Fruit fly (Drosophila melanogaster) whole organism, embryonic: ENCODE measurements around the gene CG43407.
A peak's percentile ranks its signal among the peaks of the same experiment; 100 is the strongest.

Source experiments
- BtbVII ChIP-seq: fragments of 200-800 bp; sonication (Bioruptor generic); optimal IDR thresholded peaks from 3 replicates; lab custom pipeline; 2017; ENCODE audit warnings: missing biosample characterization, mild to moderate bottlenecking, missing genetic modification characterization
- CG10209 ChIP-seq: fragments of 200-800 bp; sonication (Bioruptor generic); optimal IDR thresholded peaks from 3 replicates; lab custom pipeline; 2017; ENCODE audit warnings: missing biosample characterization, mild to moderate bottlenecking, missing genetic modification characterization, missing genetic modification reagents
- CG10321 ChIP-seq: fragments of 200-800 bp; sonication (Bioruptor generic); IDR thresholded peaks from 2 replicates; pipeline ENCODE4 v1.3.6; 2022; ENCODE audit warnings: missing biosample characterization, missing genetic modification characterization
- CG10543 ChIP-seq: fragments of 200-800 bp; sonication (Bioruptor generic); optimal IDR thresholded peaks from 3 replicates; lab custom pipeline; 2017; ENCODE audit warnings: missing biosample characterization, mild to moderate bottlenecking, missing genetic modification characterization, moderate library complexity
- CG11504 ChIP-seq: fragments of 200-800 bp; sonication (Bioruptor generic); optimal IDR thresholded peaks from 3 replicates; lab custom pipeline; 2019; ENCODE audit warnings: missing biosample characterization, mild to moderate bottlenecking, missing genetic modification characterization, moderate library complexity
- CG11723 ChIP-seq: fragments of 200-800 bp; sonication (Bioruptor generic); optimal IDR thresholded peaks from 2 replicates; lab custom pipeline; 2017; ENCODE audit warnings: missing biosample characterization, mild to moderate bottlenecking, missing genetic modification characterization
- CG13296 ChIP-seq: fragments of 200-800 bp; sonication (Bioruptor generic); optimal IDR thresholded peaks from 3 replicates; lab custom pipeline; 2018; ENCODE audit warnings: missing biosample characterization, mild to moderate bottlenecking, missing genetic modification characterization
- CG14050 ChIP-seq: fragments of 200-800 bp; sonication (Bioruptor generic); IDR thresholded peaks from 3 replicates; pipeline ENCODE4 v1.3.6; 2022; ENCODE audit warnings: missing biosample characterization, missing genetic modification characterization
- CG15011 ChIP-seq: fragments of 200-800 bp; sonication (Bioruptor generic); optimal IDR thresholded peaks from 3 replicates; lab custom pipeline; 2018; ENCODE audit warnings: missing biosample characterization, mild to moderate bottlenecking, missing genetic modification characterization
- CG1529 ChIP-seq: fragments of 200-800 bp; sonication (Bioruptor generic); optimal IDR thresholded peaks from 3 replicates; lab custom pipeline; 2018; ENCODE audit warnings: missing biosample characterization, missing genetic modification characterization
- CG15696 ChIP-seq: fragments of 200-800 bp; sonication (Bioruptor generic); optimal IDR thresholded peaks from 2 replicates; lab custom pipeline; 2019; ENCODE audit warnings: missing biosample characterization, mild to moderate bottlenecking, missing genetic modification characterization, moderate library complexity
- CG18619 ChIP-seq: fragments of 200-800 bp; sonication (Bioruptor generic); optimal IDR thresholded peaks from 3 replicates; lab custom pipeline; 2017; ENCODE audit warnings: missing biosample characterization, mild to moderate bottlenecking, missing genetic modification characterization
- CG2129 ChIP-seq: fragments of 200-800 bp; sonication (Bioruptor generic); IDR thresholded peaks from 2 replicates; pipeline ENCODE4 v1.3.6; 2022; ENCODE audit warnings: missing biosample characterization, missing genetic modification characterization; ENCODE audit not compliant: partially characterized antibody
- CG30403 ChIP-seq: fragments of 200-800 bp; sonication (Bioruptor generic); optimal IDR thresholded peaks from 3 replicates; lab custom pipeline; 2016; ENCODE audit warnings: missing biosample characterization, missing genetic modification characterization
- CG6654 ChIP-seq: fragments of 200-800 bp; sonication (Bioruptor generic); optimal IDR thresholded peaks from 2 replicates; lab custom pipeline; 2017; ENCODE audit warnings: missing biosample characterization, mild to moderate bottlenecking, missing genetic modification characterization
- CG7928 ChIP-seq: fragments of 200-800 bp; sonication (Bioruptor generic); optimal IDR thresholded peaks from 2 replicates; lab custom pipeline; 2017; ENCODE audit warnings: missing biosample characterization, mild to moderate bottlenecking, missing genetic modification characterization
- CG9876 ChIP-seq: fragments of 200-800 bp; sonication (Bioruptor generic); optimal IDR thresholded peaks from 2 replicates; lab custom pipeline; 2016; ENCODE audit warnings: missing biosample characterization, missing genetic modification characterization
- CkIIα-i1 ChIP-seq: fragments of 200-800 bp; sonication (Bioruptor generic); IDR thresholded peaks from 2 replicates; pipeline ENCODE4 v1.3.6; 2022; ENCODE audit warnings: missing biosample characterization, missing genetic modification characterization
- CrebB ChIP-seq: fragments of 200-800 bp; sonication (Bioruptor generic); optimal IDR thresholded peaks from 3 replicates; lab custom pipeline; 2018; ENCODE audit warnings: missing biosample characterization, mild to moderate bottlenecking, missing genetic modification characterization
- Doc3 ChIP-seq: fragments of 200-800 bp; sonication (Bioruptor generic); IDR thresholded peaks from 3 replicates; pipeline ENCODE4 v1.3.6; 2022; ENCODE audit warnings: missing biosample characterization, missing genetic modification characterization; ENCODE audit not compliant: partially characterized antibody
- Eip74EF ChIP-seq, 2 experiments: fragments of 200-800 bp in 1 of 2; fragments of >200 bp in 1 of 2; sonication (Bioruptor generic) in 1 of 2; optimal IDR thresholded peaks; 2 replicates each; lab custom pipeline; 2017 to 2019; ENCODE audit warnings: missing biosample characterization in 2 of 2, missing genetic modification characterization in 2 of 2, mild to moderate bottlenecking in 1 of 2, moderate library complexity in 1 of 2
- Ets65A ChIP-seq: fragments of 200-800 bp; sonication (Bioruptor generic); peaks from one replicate; lab custom pipeline; 2016; ENCODE audit warnings: missing biosample characterization, missing genetic modification characterization
- Hand ChIP-seq: fragments of 200-800 bp; sonication (Bioruptor generic); optimal IDR thresholded peaks from 2 replicates; lab custom pipeline; 2017; ENCODE audit warnings: mild to moderate bottlenecking, missing biosample characterization, missing genetic modification reagents, missing genetic modification characterization
- Nf-YB ChIP-seq: fragments of 200-800 bp; sonication (Bioruptor generic); optimal IDR thresholded peaks from 3 replicates; lab custom pipeline; 2019; ENCODE audit warnings: missing biosample characterization, mild to moderate bottlenecking, missing genetic modification characterization, moderate library complexity
- Nf-YC ChIP-seq: fragments of 200-800 bp; optimal IDR thresholded peaks from 3 replicates; lab custom pipeline; 2019; ENCODE audit warnings: missing biosample characterization, mild to moderate bottlenecking, missing genetic modification characterization, moderate library complexity
- Oaz ChIP-seq: fragments of 200-800 bp; sonication (Bioruptor generic); IDR thresholded peaks from 2 replicates; pipeline ENCODE4 v1.3.6; 2022; ENCODE audit warnings: missing biosample characterization, missing genetic modification characterization
- abd-A ChIP-seq: fragments of 200-800 bp; sonication (Bioruptor generic); optimal IDR thresholded peaks from 3 replicates; lab custom pipeline; 2019; ENCODE audit warnings: missing biosample characterization, mild to moderate bottlenecking, missing genetic modification characterization, moderate library complexity
- ap ChIP-seq: fragments of 200-800 bp; sonication (Bioruptor generic); IDR thresholded peaks from 2 replicates; pipeline ENCODE4 v1.3.6; 2022; ENCODE audit warnings: missing biosample characterization, missing genetic modification characterization
- az2 ChIP-seq: fragments of 200-800 bp; sonication (Bioruptor generic); optimal IDR thresholded peaks from 3 replicates; lab custom pipeline; 2016; ENCODE audit warnings: missing biosample characterization, missing genetic modification characterization
- bigmax ChIP-seq: fragments of 200-800 bp; sonication (Bioruptor generic); optimal IDR thresholded peaks from 2 replicates; lab custom pipeline; 2018; ENCODE audit warnings: missing biosample characterization, mild to moderate bottlenecking, missing genetic modification characterization
- bowl ChIP-seq: fragments of 200-800 bp; sonication (Bioruptor generic); IDR thresholded peaks from 2 replicates; pipeline ENCODE4 v1.3.6; 2022; ENCODE audit warnings: missing biosample characterization, missing genetic modification characterization
- cas ChIP-seq: fragments of 200-800 bp; sonication (Bioruptor generic); IDR thresholded peaks from 2 replicates; pipeline ENCODE4 v1.3.6; 2022; ENCODE audit warnings: missing biosample characterization, missing genetic modification characterization
- cwo ChIP-seq: fragments of 200-800 bp; sonication (Bioruptor generic); optimal IDR thresholded peaks from 3 replicates; lab custom pipeline; 2017; ENCODE audit warnings: missing biosample characterization, missing genetic modification characterization, mild to moderate bottlenecking, moderate library complexity, missing genetic modification reagents
- dati ChIP-seq: fragments of 200-800 bp; sonication (Bioruptor generic); IDR thresholded peaks from 2 replicates; pipeline ENCODE4 v1.3.6; 2022; ENCODE audit warnings: missing biosample characterization, missing genetic modification characterization
- grau ChIP-seq: fragments of 200-800 bp; optimal IDR thresholded peaks from 3 replicates; lab custom pipeline; 2019; ENCODE audit warnings: missing biosample characterization, mild to moderate bottlenecking, missing genetic modification characterization, moderate library complexity
- hth ChIP-seq: fragments of >200 bp; optimal IDR thresholded peaks from 2 replicates; lab custom pipeline; 2017; ENCODE audit warnings: inconsistent platforms
- insv ChIP-seq, 2 experiments: fragments of 200-800 bp; sonication (Bioruptor generic); optimal IDR thresholded peaks; 3 replicates each; lab custom pipeline; 2016 to 2018; ENCODE audit warnings: missing biosample characterization in 2 of 2, missing genetic modification characterization in 2 of 2
- jing ChIP-seq: fragments of 200-800 bp; sonication (Bioruptor generic); optimal IDR thresholded peaks from 2 replicates; lab custom pipeline; 2018; ENCODE audit warnings: missing biosample characterization, mild to moderate bottlenecking, missing genetic modification characterization
- jumu ChIP-seq: fragments of 200-800 bp; sonication (Bioruptor generic); optimal IDR thresholded peaks from 3 replicates; lab custom pipeline; 2016; ENCODE audit warnings: missing biosample characterization, missing genetic modification characterization
- klu ChIP-seq: fragments of 200-800 bp; sonication (Bioruptor generic); IDR thresholded peaks from 2 replicates; pipeline ENCODE4 v1.3.6; 2022; ENCODE audit warnings: missing biosample characterization, missing genetic modification characterization
- otp ChIP-seq: fragments of 200-800 bp; sonication (Bioruptor generic); IDR thresholded peaks from 3 replicates; pipeline ENCODE4, ENCODE4 v1.3.6; 2022; ENCODE audit warnings: missing biosample characterization, missing genetic modification characterization
- ro ChIP-seq: fragments of 200-800 bp; sonication (Bioruptor generic); IDR thresholded peaks from 2 replicates; pipeline ENCODE4 v1.3.6; 2022; ENCODE audit warnings: missing biosample characterization, missing genetic modification characterization
- salm ChIP-seq: fragments of 200-800 bp; sonication (Bioruptor generic); optimal IDR thresholded peaks from 2 replicates; lab custom pipeline; 2018; ENCODE audit warnings: missing biosample characterization, mild to moderate bottlenecking, missing genetic modification characterization
- sim ChIP-seq: fragments of 200-800 bp; sonication (Bioruptor generic); IDR thresholded peaks from 2 replicates; pipeline ENCODE4 v1.3.6; 2022; ENCODE audit warnings: missing biosample characterization, missing genetic modification characterization
- sisA ChIP-seq: fragments of 200-800 bp; sonication (Bioruptor generic); IDR thresholded peaks from 2 replicates; pipeline ENCODE4 v1.3.6; 2022; ENCODE audit warnings: missing biosample characterization, missing genetic modification characterization
- so ChIP-seq: fragments of 200-800 bp; sonication (Bioruptor generic); IDR thresholded peaks from 3 replicates; pipeline ENCODE4 v1.3.6; 2022; ENCODE audit warnings: missing biosample characterization, missing genetic modification characterization
- sob ChIP-seq: fragments of 200-800 bp; sonication (Bioruptor generic); IDR thresholded peaks from 2 replicates; pipeline ENCODE4 v1.3.6; 2022; ENCODE audit warnings: missing biosample characterization, missing genetic modification characterization
- trem ChIP-seq: fragments of 200-800 bp; optimal IDR thresholded peaks from 3 replicates; lab custom pipeline; 2019; ENCODE audit warnings: missing biosample characterization, mild to moderate bottlenecking, missing genetic modification characterization, moderate library complexity
- trh ChIP-seq: fragments of 200-800 bp; sonication (Bioruptor generic); optimal IDR thresholded peaks from 2 replicates; lab custom pipeline; 2016; ENCODE audit warnings: missing biosample characterization, missing genetic modification characterization
- unpg ChIP-seq: fragments of 200-800 bp; sonication (Bioruptor generic); optimal IDR thresholded peaks from 3 replicates; lab custom pipeline; 2018; ENCODE audit warnings: missing biosample characterization, mild to moderate bottlenecking, missing genetic modification characterization, moderate library complexity
- zfh2 ChIP-seq: fragments of 200-800 bp; sonication (Bioruptor generic); optimal IDR thresholded peaks from 2 replicates; lab custom pipeline; 2016; ENCODE audit warnings: missing biosample characterization, missing genetic modification characterization

Gene CG43407

dm6 chr3L:19091423-19092124 is 38.4 kb upstream of the CG43407 start (continued):
- no peak for TF ChIP-seq CG30403 (GFP tag; lab: Kevin White, UChicago)
- TF ChIP-seq CG13296: no peak
- TF ChIP-seq otp: peak; percentile 70; the same call in 1 of the 3 replicates
- TF ChIP-seq trem (tag; lab: Kevin White, UChicago): no peak
- no peak for TF ChIP-seq ap (GFP tag; lab: Robert Waterston, UW)
- TF ChIP-seq bowl (GFP tag; lab: Robert Waterston, UW): no peak
- peak; percentile 99 for TF ChIP-seq abd-A (tag; lab: Kevin White, UChicago)
- no peak for TF ChIP-seq Ets65A
- no peak for TF ChIP-seq grau (tag; lab: Kevin White, UChicago)
- no peak; the same call in 1 of the 3 replicates for TF ChIP-seq so (GFP tag; lab: Robert Waterston, UW)
- peak; percentile 31 for TF ChIP-seq Nf-YC (tag; lab: Kevin White, UChicago)
- TF ChIP-seq dati (GFP tag; lab: Robert Waterston, UW): no peak
- TF ChIP-seq CG2129: no peak
- TF ChIP-seq sim (GFP tag; lab: Robert Waterston, UW): no peak
- TF ChIP-seq zfh2 (GFP tag; lab: Kevin White, UChicago): no peak
- TF ChIP-seq CG11723 (GFP tag; lab: Kevin White, UChicago): no peak
- TF ChIP-seq CkIIα-i1 (GFP tag; lab: Robert Waterston, UW): no peak
- TF ChIP-seq CG11504: no peak
- TF ChIP-seq jumu (GFP tag; lab: Kevin White, UChicago): no peak
- TF ChIP-seq CG15011 (GFP tag; lab: Kevin White, UChicago): no peak
- no peak for TF ChIP-seq insv (GFP tag; optimal IDR thresholded peaks at IDR 0.05; lab: Kevin White, UChicago)
- TF ChIP-seq trh (GFP tag; lab: Kevin White, UChicago): no peak
- no peak for TF ChIP-seq hth (lab: Kevin White, UChicago)
- TF ChIP-seq CG9876 (GFP tag; lab: Kevin White, UChicago): no peak
- TF ChIP-seq CG1529: no peak
- TF ChIP-seq CG6654 (GFP tag; lab: Kevin White, UChicago): no peak
- no peak for TF ChIP-seq CG15696 (tag; lab: Kevin White, UChicago)
- no peak for TF ChIP-seq sob
- TF ChIP-seq CG10321 (GFP tag; lab: Robert Waterston, UW): no peak
- no peak for TF ChIP-seq BtbVII (GFP tag; lab: Kevin White, UChicago)
- peak; percentile 29; the same call in 1 of the 2 replicates for TF ChIP-seq klu (GFP tag; lab: Robert Waterston, UW)
- 0 out of 3 replicates have a peak, but pooled peaks have one; percentile 14 for TF ChIP-seq Doc3
- no peak for TF ChIP-seq bigmax (GFP tag; lab: Kevin White, UChicago)
- TF ChIP-seq CG10543 (GFP tag; lab: Kevin White, UChicago): peak; percentile 87
- no peak for TF ChIP-seq CG14050 (GFP tag; lab: Robert Waterston, UW)
- no peak for TF ChIP-seq CrebB (tag; lab: Kevin White, UChicago)
- TF ChIP-seq CG10209 (GFP tag; lab: Kevin White, UChicago): no peak
- no peak for TF ChIP-seq unpg
- no peak for TF ChIP-seq CG7928 (GFP tag; lab: Kevin White, UChicago)
- TF ChIP-seq jing (GFP tag; lab: Kevin White, UChicago): no peak
- TF ChIP-seq Eip74EF (GFP tag; optimal IDR thresholded peaks at IDR 0.05; lab: Kevin White, UChicago): no peak
- no peak for TF ChIP-seq ro (GFP tag; lab: Robert Waterston, UW)
- TF ChIP-seq Nf-YB (GFP tag; lab: Kevin White, UChicago): no peak
- TF ChIP-seq sisA (GFP tag; lab: Robert Waterston, UW): no peak
- no peak for TF ChIP-seq Hand (GFP tag; lab: Kevin White, UChicago)
- TF ChIP-seq cwo (GFP tag; lab: Kevin White, UChicago): peak; percentile 81
- no peak for TF ChIP-seq salm (tag; lab: Kevin White, UChicago)
- TF ChIP-seq az2 (GFP tag; lab: Kevin White, UChicago): no peak
- TF ChIP-seq cas (GFP tag; lab: Robert Waterston, UW): no peak
- no peak for TF ChIP-seq Oaz (GFP tag; lab: Robert Waterston, UW)
- no peak for TF ChIP-seq CG18619 (GFP tag; lab: Kevin White, UChicago)
